Fruit fly (Drosophila melanogaster) whole organism, pupa: ENCODE measurements around the gene eag.

Experiments used
- CG12605 ChIP-seq: fragments of 200-800 bp; sonication (Bioruptor generic); IDR thresholded peaks from 2 replicates; pipeline ENCODE4 v1.3.6; 2022; ENCODE audit warnings: missing biosample characterization, missing genetic modification characterization
- D1 ChIP-seq: fragments of 200-800 bp; sonication (Bioruptor generic); optimal IDR thresholded peaks from 2 replicates; lab custom pipeline; 2018; ENCODE audit warnings: missing biosample characterization, mild to moderate bottlenecking, missing genetic modification characterization, moderate library complexity
- rn ChIP-seq: fragments of 200-800 bp; sonication (Bioruptor generic); IDR thresholded peaks from 2 replicates; pipeline ENCODE4 v1.3.6; 2022; ENCODE audit warnings: missing biosample characterization, missing genetic modification characterization

DNA sequence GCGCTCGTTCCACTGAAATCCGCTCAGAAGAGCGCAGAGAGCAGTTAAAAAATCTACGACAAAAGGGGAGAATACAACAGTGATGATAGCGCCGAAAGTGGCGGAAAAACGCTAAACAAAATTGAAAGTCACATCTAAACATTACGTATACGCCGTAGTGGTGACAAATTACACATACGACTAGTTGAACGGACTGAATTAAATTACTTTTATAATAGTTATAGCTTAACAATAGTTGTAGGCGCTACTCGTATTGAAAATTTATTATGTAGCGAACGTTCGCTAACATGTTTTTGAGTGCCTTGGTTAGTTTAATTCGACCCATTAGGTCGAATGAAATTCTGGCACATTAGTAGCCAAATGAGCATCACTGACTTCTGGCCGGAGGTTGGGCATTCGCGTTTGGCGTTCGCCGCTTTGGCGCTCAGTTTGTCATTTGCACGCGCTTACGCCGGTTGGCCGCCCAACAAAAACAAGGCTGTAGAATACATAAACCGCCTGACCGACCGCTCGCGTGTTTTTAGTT lies 88.5 kb downstream of the eag start, which contains the start of gene CG5541:
- no peak for TF ChIP-seq CG12605 (GFP tag; lab: Robert Waterston, UW)
- no peak for TF ChIP-seq D1 (tag; lab: Kevin White, UChicago)
- TF ChIP-seq rn, result no peak
